Worm (Caenorhabditis elegans) whole organism, late embryonic: ENCODE results near the gene T21C9.6.

Experiments used
- F13H6.1 ChIP-seq: sonication (generic microtip); optimal IDR thresholded peaks from 2 replicates; lab custom pipeline; 2016; ENCODE audit warnings: missing genetic modification characterization, missing compliant biosample characterization
- K02D7.2 ChIP-seq: sonication (generic microtip); optimal IDR thresholded peaks from 2 replicates; lab custom pipeline; 2017; ENCODE audit warnings: mild to moderate bottlenecking, missing genetic modification characterization, missing compliant biosample characterization
- ahr-1 ChIP-seq: sonication (generic microtip); optimal IDR thresholded peaks from 2 replicates; lab custom pipeline; 2016; ENCODE audit warnings: missing genetic modification characterization, missing compliant biosample characterization
- ceh-2 ChIP-seq: sonication (generic microtip); optimal IDR thresholded peaks from 2 replicates; lab custom pipeline; 2016; ENCODE audit warnings: missing genotype, missing genetic modification characterization, missing compliant biosample characterization
- ceh-48 ChIP-seq: sonication (generic microtip); optimal IDR thresholded peaks from 2 replicates; lab custom pipeline; 2016; ENCODE audit warnings: missing genetic modification characterization, inconsistent platforms, missing compliant biosample characterization
- nhr-11 ChIP-seq: fragments of 150-350 bp; optimal IDR thresholded peaks from 2 replicates; lab custom pipeline; 2014; ENCODE audit warnings: missing biosample characterization, missing genetic modification characterization
- nhr-232 ChIP-seq: sonication (generic microtip); optimal IDR thresholded peaks from 2 replicates; lab custom pipeline; 2016; ENCODE audit warnings: missing genetic modification characterization, missing compliant biosample characterization
- pha-2 ChIP-seq: sonication (generic microtip); optimal IDR thresholded peaks from 2 replicates; lab custom pipeline; 2017; ENCODE audit warnings: mild to moderate bottlenecking, missing genetic modification characterization, missing compliant biosample characterization
- pha-4 ChIP-seq: fragments of 150-350 bp; optimal IDR thresholded peaks from 2 replicates; lab custom pipeline; 2018; ENCODE audit warnings: missing biosample characterization, missing genetic modification reagents, missing genetic modification characterization
- sox-2 ChIP-seq: fragments of 200-800 bp; sonication (Bioruptor generic); IDR thresholded peaks from 2 replicates; pipeline ENCODE4 v1.3.6; 2022; ENCODE audit warnings: missing genetic modification reagents, missing genetic modification characterization, missing compliant biosample characterization
- unc-42 ChIP-seq: sonication (generic microtip); optimal IDR thresholded peaks from 2 replicates; lab custom pipeline; 2016; ENCODE audit warnings: missing genotype, missing genetic modification characterization, missing compliant biosample characterization

DNA sequence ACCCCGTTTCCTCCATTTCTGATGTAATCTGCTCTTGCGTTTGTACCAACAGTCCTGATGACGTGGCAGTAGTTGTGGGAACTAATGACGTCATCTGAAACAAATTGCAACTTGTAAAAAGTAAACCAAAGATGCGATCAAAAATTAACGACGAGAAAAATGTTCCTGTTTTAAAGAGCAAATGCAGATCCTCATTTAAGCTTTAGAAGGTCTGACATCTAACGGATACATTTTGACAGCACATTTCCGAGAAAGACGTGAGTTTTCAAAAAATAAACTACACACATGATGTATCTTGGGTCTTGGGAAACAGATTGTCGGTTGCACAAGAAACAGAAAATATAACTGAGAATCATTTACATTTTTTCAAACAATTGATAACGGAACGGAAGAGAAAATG is 33.8 kb downstream of the T21C9.6 start, which contains the start of gene H09F14.1:
- no peak for TF ChIP-seq sox-2
- no peak for TF ChIP-seq F13H6.1
- no peak for TF ChIP-seq pha-2
- TF ChIP-seq nhr-11 (tag; lab: Kevin White, UChicago), result no peak
- no peak for TF ChIP-seq K02D7.2
- TF ChIP-seq ceh-48, result no peak
- no peak for TF ChIP-seq ahr-1
- TF ChIP-seq pha-4 (tag; lab: Kevin White, UChicago), result no peak
- no peak for TF ChIP-seq ceh-2 (tag; lab: Kevin White, UChicago)
- no peak for TF ChIP-seq nhr-232 (tag; lab: Kevin White, UChicago)
- no peak for TF ChIP-seq unc-42 (tag; lab: Kevin White, UChicago)
